Worm (Caenorhabditis elegans): Measurements from ENCODE around the gene ceh-38.

Gene ceh-38

ce11 chrII:6915875-6916274 is 35.5 kb upstream of the ceh-38 start, which contains the start of gene B0252.8:
TSS of gene B0252.8 (plus strand) at chrII:6916166.
- TF ChIP-seq unc-39 (tag; optimal IDR thresholded peaks at IDR 0.05) (no peak), nhr-6 (tag; optimal IDR thresholded peaks at IDR 0.05) (no peak), F13H6.1 (tag; optimal IDR thresholded peaks at IDR 0.05) (no peak), mbf-1 (tag; optimal IDR thresholded peaks at IDR 0.05) (no peak), nhr-12 (tag; optimal IDR thresholded peaks at IDR 0.05) (no peak), ztf-11 (tag; optimal IDR thresholded peaks at IDR 0.05) (no peak), ceh-16 (tag; optimal IDR thresholded peaks at IDR 0.05) (no peak), unc-55 (GFP tag; optimal IDR thresholded peaks at IDR 0.05) (peak; percentile 52), zag-1 (tag; optimal IDR thresholded peaks at IDR 0.05) (no peak), lin-39 (tag; optimal IDR thresholded peaks at IDR 0.05) (no peak), alr-1 (tag; optimal IDR thresholded peaks at IDR 0.05) (no peak), nhr-237 (tag; optimal IDR thresholded peaks at IDR 0.05) (no peak), lin-11 (tag; optimal IDR thresholded peaks at IDR 0.05) (no peak), elt-3 (tag; optimal IDR thresholded peaks at IDR 0.05) (no peak), crh-2 (tag; optimal IDR thresholded peaks at IDR 0.05) (no peak), unc-62 (GFP tag; optimal IDR thresholded peaks at IDR 0.05) (no peak), nhr-25 (tag; optimal IDR thresholded peaks at IDR 0.05) (no peak), nhr-77 (tag; optimal IDR thresholded peaks at IDR 0.05) (no peak), ztf-4 (tag; optimal IDR thresholded peaks at IDR 0.05) (no peak), mab-5 (tag; optimal IDR thresholded peaks at IDR 0.05) (peak; percentile 1), C34F6.9 (tag; optimal IDR thresholded peaks at IDR 0.05) (peak; percentile 2), peb-1 (tag; optimal IDR thresholded peaks at IDR 0.05) (no peak)

- TF ChIP-seq mab-5 (tag; optimal IDR thresholded peaks at IDR 0.05) (no peak), skn-1 (tag; optimal IDR thresholded peaks at IDR 0.05) (no peak), nhr-77 (tag; optimal IDR thresholded peaks at IDR 0.05) (no peak), unc-55 (GFP tag; optimal IDR thresholded peaks at IDR 0.05) (no peak), dmd-4 (tag; optimal IDR thresholded peaks at IDR 0.05) (no peak), nhr-6 (tag; optimal IDR thresholded peaks at IDR 0.05) (no peak), F13H6.1 (tag; optimal IDR thresholded peaks at IDR 0.05) (no peak), lin-13 (GFP tag; optimal IDR thresholded peaks at IDR 0.05) (no peak), elt-1 (tag; optimal IDR thresholded peaks at IDR 0.05) (no peak), ztf-1 (GFP tag; conservative IDR thresholded peaks at IDR 0.05) (no peak), ztf-4 (tag; optimal IDR thresholded peaks at IDR 0.05) (no peak), nhr-23 (tag; optimal IDR thresholded peaks at IDR 0.05) (no peak), snpc-4 (tag; optimal IDR thresholded peaks at IDR 0.05) (no peak), sma-9 (GFP tag; optimal IDR thresholded peaks at IDR 0.05) (no peak), sma-9 (tag; optimal IDR thresholded peaks at IDR 0.05) (no peak), gmeb-1 (tag; optimal IDR thresholded peaks at IDR 0.05) (no peak), nhr-21 (tag; optimal IDR thresholded peaks at IDR 0.05) (no peak), ztf-11 (tag; optimal IDR thresholded peaks at IDR 0.05) (no peak)
Observed at ce11 chrII:6917710-6918109, 33.6 kb upstream of the ceh-38 start, which contains the start of gene B0252.11. TSS of gene B0252.11 (minus strand) at chrII:6917810.

ce11 chrII:6918862-6919261 is 32.5 kb upstream of the ceh-38 start, which contains the start of gene B0252.5:
TSS of gene B0252.5 (minus strand) at chrII:6918878.
- TF ChIP-seq nhr-237 (tag; optimal IDR thresholded peaks at IDR 0.05), result no peak
- TF ChIP-seq fos-1 (tag; optimal IDR thresholded peaks at IDR 0.05), result peak; percentile 53
- TF ChIP-seq gmeb-1 (tag; optimal IDR thresholded peaks at IDR 0.05), result no peak
- no peak for TF ChIP-seq R02D3.7 (tag; optimal IDR thresholded peaks at IDR 0.05)
- TF ChIP-seq sma-9 (GFP tag; optimal IDR thresholded peaks at IDR 0.05), result peak; percentile 37
- no peak for TF ChIP-seq sma-9 (tag; optimal IDR thresholded peaks at IDR 0.05)
- TF ChIP-seq elt-1 (tag; optimal IDR thresholded peaks at IDR 0.05), result no peak
- no peak for TF ChIP-seq peb-1 (tag; optimal IDR thresholded peaks at IDR 0.05)
- no peak for TF ChIP-seq mdl-1 (tag; optimal IDR thresholded peaks at IDR 0.05)
- no peak for TF ChIP-seq elt-3 (tag; optimal IDR thresholded peaks at IDR 0.05)
- no peak for TF ChIP-seq nhr-23 (tag; optimal IDR thresholded peaks at IDR 0.05)
- TF ChIP-seq lin-13 (GFP tag; optimal IDR thresholded peaks at IDR 0.05), result no peak

ce11 chrII:6919363-6919851 is 31.9 kb upstream of the ceh-38 start, which contains the start of gene B0252.1:
TSS of gene B0252.1 (plus strand) at chrII:6919680.
- TF ChIP-seq peb-1 (tag; optimal IDR thresholded peaks at IDR 0.05) (no peak), fos-1 (tag; optimal IDR thresholded peaks at IDR 0.05) (peak; percentile 47)

- TF ChIP-seq nhr-23 (tag; optimal IDR thresholded peaks at IDR 0.05) (no peak), nhr-12 (tag; optimal IDR thresholded peaks at IDR 0.05) (no peak), nhr-21 (tag; optimal IDR thresholded peaks at IDR 0.05) (no peak), lsy-2 (tag; optimal IDR thresholded peaks at IDR 0.05) (no peak), R02D3.7 (tag; optimal IDR thresholded peaks at IDR 0.05) (no peak), blmp-1 (tag; optimal IDR thresholded peaks at IDR 0.05; ENCODE audit: insufficient read depth) (no peak)
Observed at ce11 chrII:6923792-6924191, 27.5 kb upstream of the ceh-38 start.

Data from whole organism, L2 larva.